Worm (Caenorhabditis elegans): ENCODE measurements around the gene mbf-1.

mbf-1 gene

DNA sequence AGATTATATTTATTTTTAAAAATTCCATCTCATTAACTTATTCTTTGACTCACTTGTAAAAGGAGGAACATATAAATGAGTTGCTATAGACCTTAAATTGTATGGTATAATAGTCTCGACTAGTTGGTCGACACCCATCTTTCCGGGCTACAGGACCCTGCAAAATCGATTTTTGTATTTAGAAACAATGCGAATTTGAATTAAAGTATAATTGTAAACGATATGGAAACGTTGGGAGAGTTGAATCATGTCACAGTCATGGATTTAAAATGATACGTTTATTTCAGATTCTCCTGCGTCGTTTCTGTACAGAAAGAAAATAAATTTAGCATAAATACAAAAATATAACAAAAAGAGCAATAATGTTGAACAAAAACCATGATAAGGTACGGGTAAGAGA, 1.1 kb downstream of the mbf-1 start, which contains the start of gene catp-8 (continued):
- TF ChIP-seq lag-1 (GFP tag; IDR thresholded peaks at IDR 0.05) (no peak), F57A8.1 (GFP tag; optimal IDR thresholded peaks at IDR 0.05) (no peak), nfya-1 (tag; optimal IDR thresholded peaks at IDR 0.05; ENCODE audit: borderline replicate concordance, insufficient read depth) (no peak), madf-3 (GFP tag; IDR thresholded peaks at IDR 0.05) (peak; percentile 69; the same call in 1 of the 2 replicates), K11D2.4 (GFP tag; IDR thresholded peaks at IDR 0.05) (no peak), cebp-2 (GFP tag; IDR thresholded peaks at IDR 0.05) (0 out of 2 replicates have a peak, but pooled peaks have one; percentile 41), lir-1 (GFP tag; conservative IDR thresholded peaks at IDR 0.05) (no peak), F55B11.4 (tag; optimal IDR thresholded peaks at IDR 0.05; ENCODE audit: borderline replicate concordance, insufficient read depth) (no peak), lin-26 (GFP tag; IDR thresholded peaks at IDR 0.05) (no peak), dpff-1 (tag; optimal IDR thresholded peaks at IDR 0.05) (no peak), ztf-3 (GFP tag; optimal IDR thresholded peaks at IDR 0.05) (no peak), bed-2 (GFP tag; IDR thresholded peaks at IDR 0.05) (no peak), F49E8.2 (tag; optimal IDR thresholded peaks at IDR 0.05; ENCODE audit: insufficient read depth) (peak; percentile 37)

DNA sequence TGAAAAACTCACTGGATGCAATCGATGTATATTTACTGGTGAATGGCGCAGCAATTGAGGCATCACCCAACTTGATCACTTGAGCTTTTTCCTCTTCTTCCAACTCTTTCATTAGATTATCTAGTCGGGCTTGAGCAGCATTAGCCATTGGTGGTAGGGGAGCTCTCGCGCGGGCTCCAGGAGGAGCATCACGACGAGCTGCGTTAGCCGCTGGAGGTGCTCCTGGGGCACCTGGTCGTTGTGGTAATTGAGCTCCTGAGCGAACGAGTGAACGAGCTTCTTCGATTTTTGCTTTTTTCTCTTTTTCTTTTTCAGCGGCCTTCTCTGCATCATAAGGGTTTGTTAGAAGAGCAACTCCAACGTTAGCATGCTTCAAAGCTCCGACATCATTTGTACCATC, 5.1 kb downstream of the mbf-1 start:
- peak; percentile 78 for TF ChIP-seq zfh-2 (GFP tag; conservative IDR thresholded peaks at IDR 0.05)
- no peak for TF ChIP-seq B0261.1 (tag; optimal IDR thresholded peaks at IDR 0.05)
- no peak for TF ChIP-seq bed-1 (GFP tag; IDR thresholded peaks at IDR 0.05)
- no peak for TF ChIP-seq atf-7 (tag; optimal IDR thresholded peaks at IDR 0.05)

DNA sequence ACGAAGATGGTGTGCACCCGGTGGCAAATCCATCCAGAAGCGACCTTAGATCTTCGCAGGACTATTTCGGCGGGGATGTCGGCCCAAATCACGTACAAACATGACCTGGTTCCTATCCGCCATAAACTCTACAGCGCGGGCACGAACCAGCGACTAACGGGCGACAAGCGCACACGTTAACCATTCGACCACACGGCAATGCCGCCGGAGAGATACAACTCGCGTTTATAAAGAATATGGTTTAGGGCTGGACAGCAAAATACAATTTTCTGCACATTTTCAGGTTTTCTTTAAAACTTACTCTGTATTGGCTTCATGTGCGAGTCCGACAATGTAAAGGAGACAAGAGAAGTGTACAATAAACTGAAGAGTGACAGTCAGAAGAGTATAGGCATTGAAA, 6.1 kb downstream of the mbf-1 start:
- no peak for TF ChIP-seq lir-1 (GFP tag; conservative IDR thresholded peaks at IDR 0.05)
- TF ChIP-seq Y67H2A.10 (GFP tag; conservative IDR thresholded peaks at IDR 0.05): peak; percentile 69; the same call in 1 of the 2 replicates
- TF ChIP-seq hlh-26 (GFP tag; conservative IDR thresholded peaks at IDR 0.05): no peak
- TF ChIP-seq F10E7.11 (tag; optimal IDR thresholded peaks at IDR 0.05): peak; percentile 75
- TF ChIP-seq nhr-27 (tag; optimal IDR thresholded peaks at IDR 0.05): peak; percentile 82
- peak; percentile 85 for TF ChIP-seq ekl-4 (GFP tag; IDR thresholded peaks at IDR 0.05)
- TF ChIP-seq ceh-27 (GFP tag; optimal IDR thresholded peaks at IDR 0.05): peak; percentile 90
- TF ChIP-seq lsl-1 (GFP tag; optimal IDR thresholded peaks at IDR 0.05): peak; percentile 70
- TF ChIP-seq cebp-2 (GFP tag; IDR thresholded peaks at IDR 0.05): peak; percentile 97
- 0 out of 2 replicates have a peak, but pooled peaks have one; percentile 44 for TF ChIP-seq madf-3 (GFP tag; IDR thresholded peaks at IDR 0.05)
- peak; percentile 81 for TF ChIP-seq madf-6 (GFP tag; IDR thresholded peaks at IDR 0.05)
- TF ChIP-seq unc-62 (GFP tag; optimal IDR thresholded peaks at IDR 0.05): no peak
- TF ChIP-seq ama-1 (optimal IDR thresholded peaks at IDR 0.05): peak; percentile 52
- TF ChIP-seq ama-1 (GFP tag; optimal IDR thresholded peaks at IDR 0.05): peak; percentile 84 to 93
- TF ChIP-seq cebp-1 (GFP tag; IDR thresholded peaks at IDR 0.05): no peak
- TF ChIP-seq cebp-1 (tag; optimal IDR thresholded peaks at IDR 0.05): peak; percentile 84
- peak; percentile 68 for TF ChIP-seq ceh-100 (GFP tag; IDR thresholded peaks at IDR 0.05)
- peak; percentile 51 for TF ChIP-seq gei-17 (GFP tag; optimal IDR thresholded peaks at IDR 0.05)
- peak; percentile 79 for TF ChIP-seq somi-1 (GFP tag; optimal IDR thresholded peaks at IDR 0.05)
- TF ChIP-seq lag-1 (GFP tag; IDR thresholded peaks at IDR 0.05): no peak
- peak; percentile 80 for TF ChIP-seq tlf-1 (GFP tag; optimal IDR thresholded peaks at IDR 0.05)
- 0 out of 2 replicates have a peak, but pooled peaks have one; percentile 7 for TF ChIP-seq aptf-2 (GFP tag; conservative IDR thresholded peaks at IDR 0.05)
- peak; percentile 82 for TF ChIP-seq hsf-1 (GFP tag; IDR thresholded peaks at IDR 0.05)
- TF ChIP-seq let-526 (GFP tag; IDR thresholded peaks at IDR 0.05): peak; percentile 29; the same call in 1 of the 2 replicates
- TF ChIP-seq lin-40 (tag; optimal IDR thresholded peaks at IDR 0.05): peak; percentile 56
- TF ChIP-seq lsy-27 (tag; optimal IDR thresholded peaks at IDR 0.05; ENCODE audit: borderline replicate concordance, insufficient read depth): peak; percentile 88
- TF ChIP-seq unc-130 (GFP tag; optimal IDR thresholded peaks at IDR 0.05): peak; percentile 79
- TF ChIP-seq lin-26 (GFP tag; IDR thresholded peaks at IDR 0.05): peak; percentile 99
- TF ChIP-seq F33H1.4 (GFP tag; IDR thresholded peaks at IDR 0.05): peak; percentile 67
- peak; percentile 70 for TF ChIP-seq F22D6.2 (tag; optimal IDR thresholded peaks at IDR 0.05)
- TF ChIP-seq ztf-3 (GFP tag; optimal IDR thresholded peaks at IDR 0.05): peak; percentile 64
- peak; percentile 96 for TF ChIP-seq F57A8.1 (GFP tag; optimal IDR thresholded peaks at IDR 0.05)
- TF ChIP-seq akir-1 (GFP tag; optimal IDR thresholded peaks at IDR 0.05): peak; percentile 72
- peak; percentile 86 for TF ChIP-seq F49E8.2 (tag; optimal IDR thresholded peaks at IDR 0.05; ENCODE audit: insufficient read depth)
- TF ChIP-seq efl-1 (GFP tag; optimal IDR thresholded peaks at IDR 0.05): no peak
